Worm (Caenorhabditis elegans) whole organism, L4/young adult: ENCODE measurements around the gene F14F3.4.

Source experiments
- W03F9.2 ChIP-seq: fragments of 150-350 bp; optimal IDR thresholded peaks from 2 replicates; lab custom pipeline; 2014; ENCODE audit warnings: missing biosample characterization, missing genetic modification characterization
- dao-5 ChIP-seq: sonication (generic microtip); optimal IDR thresholded peaks from 2 replicates; lab custom pipeline; 2016; ENCODE audit warnings: missing genotype, missing genetic modification characterization, moderate library complexity, missing compliant biosample characterization
- him-1 ChIP-seq: sonication (generic microtip); optimal IDR thresholded peaks from 2 replicates; lab custom pipeline; 2016; ENCODE audit warnings: missing genotype, missing genetic modification reagents, missing genetic modification characterization, missing compliant biosample characterization

F14F3.4 gene

DNA sequence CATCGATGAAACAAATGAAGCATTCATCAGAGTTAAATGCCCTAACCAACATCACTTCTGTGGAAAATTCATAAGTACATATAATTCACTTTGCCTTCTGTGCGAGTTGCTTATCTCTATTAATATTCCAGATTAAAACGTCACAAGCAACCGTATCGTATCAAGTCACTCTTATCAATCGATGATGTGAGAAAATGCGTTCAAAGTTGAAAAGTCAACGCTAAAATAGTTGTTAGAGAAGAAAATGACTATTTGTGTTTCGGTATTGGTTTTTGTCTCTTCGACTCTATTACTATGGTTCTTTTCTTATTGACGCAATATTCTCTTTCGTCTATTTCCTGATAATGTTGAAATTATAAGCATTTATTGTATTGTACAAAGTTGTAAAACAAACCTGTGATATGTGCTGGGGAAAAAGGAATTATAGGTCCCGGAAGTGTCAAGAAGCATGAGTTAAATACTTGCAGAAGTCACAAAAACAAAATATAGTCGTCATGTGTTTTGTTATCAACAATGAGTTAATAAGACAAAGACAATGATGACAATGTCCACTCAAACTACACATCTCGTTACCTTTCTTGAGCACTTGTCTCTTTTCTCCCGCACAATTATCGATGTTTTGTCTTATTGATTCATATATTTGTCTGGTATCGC is 11.1 kb upstream of the F14F3.4 start:
- TF ChIP-seq dao-5 (tag; lab: Kevin White, UChicago) (no peak), W03F9.2 (no peak), him-1 (tag; lab: Kevin White, UChicago) (no peak)

DNA sequence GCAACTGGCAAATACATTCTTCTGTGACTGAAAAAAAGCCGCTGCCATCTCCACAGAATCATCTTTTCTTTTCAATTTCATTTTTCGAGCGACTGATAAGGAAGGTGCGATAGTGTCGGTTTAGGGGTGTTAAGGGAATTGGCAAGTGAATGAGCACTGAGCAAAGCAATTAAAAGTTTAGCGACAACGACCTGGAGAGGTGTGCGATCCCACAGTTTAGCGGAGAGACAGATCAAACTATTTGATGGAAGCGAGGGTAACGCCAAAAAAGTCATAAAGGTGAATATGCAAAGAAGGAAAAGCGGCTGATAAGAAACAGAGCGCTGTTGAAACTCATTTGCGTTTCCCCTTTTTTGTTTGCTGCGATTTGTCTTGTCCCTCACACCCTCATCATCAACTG is 7.8 kb upstream of the F14F3.4 start, which contains the start of the genes F14F3.5 and slcf-1:
TSS of gene F14F3.5 (minus strand) at position 234 of the 400 bp plus-strand sequence.
TSS of gene slcf-1 (plus strand) at position 302 of the 400 bp plus-strand sequence.
- TF ChIP-seq him-1 (tag; lab: Kevin White, UChicago), result no peak
- no peak for TF ChIP-seq dao-5 (tag; lab: Kevin White, UChicago)

DNA sequence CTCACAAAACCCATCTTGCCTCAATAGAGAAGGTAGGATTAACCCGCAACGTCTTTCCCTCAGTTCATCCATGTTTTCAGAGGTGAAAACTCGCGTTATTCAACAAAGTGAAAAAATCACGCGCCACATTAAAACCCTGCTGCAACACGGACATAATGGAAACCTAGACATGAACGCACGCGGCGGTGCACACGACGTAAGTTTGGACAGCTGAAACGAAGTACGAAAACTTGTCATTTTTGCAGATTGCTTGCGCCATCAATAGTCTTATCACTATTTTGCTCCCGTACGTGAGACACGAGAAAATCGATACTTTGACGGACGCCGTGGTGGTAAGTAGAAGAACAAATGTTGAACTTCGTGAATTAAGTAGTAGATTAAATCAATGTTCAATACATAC is 6.2 kb upstream of the F14F3.4 start:
- TF ChIP-seq dao-5 (tag; lab: Kevin White, UChicago), result no peak
- TF ChIP-seq W03F9.2, result no peak
- no peak for TF ChIP-seq him-1 (tag; lab: Kevin White, UChicago)

DNA sequence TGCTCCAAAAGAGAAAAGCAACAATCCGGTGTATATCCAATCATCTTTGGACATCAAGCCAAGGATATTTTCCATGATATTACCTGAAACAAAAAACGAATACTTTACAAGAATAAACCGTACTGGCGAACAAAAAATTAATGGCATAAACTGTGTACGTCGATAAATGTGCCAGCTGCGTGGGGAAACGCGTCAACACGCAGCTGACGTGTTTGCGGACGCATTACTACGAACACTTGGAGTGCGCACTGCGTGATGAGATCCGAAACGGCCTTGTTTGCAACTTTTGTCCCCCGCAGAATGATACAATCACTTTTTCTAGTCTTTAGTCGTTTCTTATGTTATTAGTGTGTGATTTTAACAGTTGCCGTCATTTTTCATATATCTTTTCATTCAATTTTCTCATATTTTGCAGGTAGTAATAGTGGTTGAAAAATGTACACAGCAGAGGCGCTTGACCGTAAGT is 3.3 kb upstream of the F14F3.4 start, which contains the start of the genes mboa-7 and git-1:
TSS of gene mboa-7 (minus strand) at position 83 of the 466 bp plus-strand sequence.
TSS of gene git-1 (plus strand) at position 416 of the 466 bp plus-strand sequence.
- TF ChIP-seq W03F9.2 (no peak), dao-5 (tag; lab: Kevin White, UChicago) (no peak), him-1 (tag; lab: Kevin White, UChicago) (no peak)

DNA sequence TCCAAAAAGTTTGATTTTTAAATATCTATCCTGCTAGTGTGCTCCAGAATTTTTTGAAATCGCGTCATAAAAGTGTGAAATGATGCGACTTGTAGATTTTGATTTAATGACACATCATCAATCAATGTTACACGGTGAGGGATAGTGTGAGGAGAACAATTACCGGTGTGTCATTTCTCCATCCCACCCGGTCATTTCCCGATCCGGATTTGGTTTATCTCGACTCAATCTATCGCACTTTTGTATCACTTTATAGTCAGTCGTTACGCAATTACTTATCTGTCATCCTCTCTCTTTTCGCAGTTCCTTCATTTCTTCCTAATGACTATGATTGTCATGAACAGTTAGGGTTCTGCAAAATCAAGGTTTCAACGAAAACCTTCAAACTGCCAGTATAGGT is 1.0 kb downstream of the F14F3.4 start:
- no peak for TF ChIP-seq him-1 (tag; lab: Kevin White, UChicago)
- no peak for TF ChIP-seq W03F9.2
- no peak for TF ChIP-seq dao-5 (tag; lab: Kevin White, UChicago)

DNA sequence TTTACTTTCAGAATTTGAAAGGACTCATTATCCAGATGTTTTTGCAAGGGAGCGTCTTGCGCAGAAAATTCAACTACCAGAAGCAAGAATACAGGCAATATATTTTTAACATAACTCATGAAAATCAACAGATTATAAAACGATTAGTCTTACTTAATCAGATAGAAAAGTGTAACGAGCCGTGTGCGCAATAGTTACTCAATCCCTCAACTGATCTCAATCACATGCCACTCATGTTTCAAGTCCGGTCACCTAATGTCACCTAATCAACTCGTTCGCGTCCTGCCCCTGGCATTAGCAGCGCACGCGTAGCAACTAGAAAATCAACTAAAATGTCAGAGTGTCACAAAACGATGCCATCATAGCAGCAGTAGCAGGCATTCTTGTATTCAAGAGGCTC is 4.7 kb downstream of the F14F3.4 start:
- no peak for TF ChIP-seq him-1 (tag; lab: Kevin White, UChicago)
- no peak for TF ChIP-seq dao-5 (tag; lab: Kevin White, UChicago)
- TF ChIP-seq W03F9.2, result no peak

DNA sequence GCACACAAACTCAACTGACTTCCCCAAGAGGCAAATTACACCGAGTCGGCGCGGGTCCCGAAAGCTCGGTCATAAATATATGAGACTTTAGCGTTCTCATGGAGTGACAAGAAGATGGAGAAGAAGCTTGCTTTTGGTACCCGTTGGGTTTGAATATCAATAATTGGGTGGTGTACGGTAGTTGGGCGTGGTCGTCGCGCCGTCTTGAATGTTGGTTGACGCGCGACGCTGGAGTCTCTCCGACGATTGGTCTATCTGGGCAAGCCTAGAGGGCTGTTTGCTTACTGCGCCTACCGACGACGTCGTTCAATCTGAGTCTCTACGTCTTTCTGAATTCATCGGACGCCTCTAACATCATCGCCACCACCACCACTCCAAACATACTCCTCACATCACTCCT is 6.4 kb downstream of the F14F3.4 start:
- TF ChIP-seq dao-5 (tag; lab: Kevin White, UChicago) (no peak), W03F9.2 (no peak), him-1 (tag; lab: Kevin White, UChicago) (no peak)

DNA sequence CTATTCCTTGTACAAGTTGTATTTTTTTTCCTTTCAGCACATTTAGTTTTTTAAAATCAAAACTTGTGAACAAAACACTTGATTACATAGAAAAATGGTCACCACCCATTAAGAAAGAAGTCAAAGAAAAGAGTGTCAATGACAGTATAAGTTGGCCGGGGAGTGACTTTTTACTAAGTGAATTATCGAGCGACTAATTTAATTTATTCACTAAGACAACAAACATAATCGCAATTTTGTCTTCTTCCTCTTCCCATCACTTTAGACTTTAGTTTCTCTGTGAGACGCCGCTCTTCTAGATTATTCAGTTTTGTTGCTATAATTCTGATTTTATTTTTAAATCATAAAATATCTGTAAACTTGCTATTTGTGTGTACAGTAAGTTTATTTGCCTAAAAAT is 7.2 kb downstream of the F14F3.4 start:
- TF ChIP-seq W03F9.2 (no peak), him-1 (tag; lab: Kevin White, UChicago) (no peak), dao-5 (tag; lab: Kevin White, UChicago) (no peak)

DNA sequence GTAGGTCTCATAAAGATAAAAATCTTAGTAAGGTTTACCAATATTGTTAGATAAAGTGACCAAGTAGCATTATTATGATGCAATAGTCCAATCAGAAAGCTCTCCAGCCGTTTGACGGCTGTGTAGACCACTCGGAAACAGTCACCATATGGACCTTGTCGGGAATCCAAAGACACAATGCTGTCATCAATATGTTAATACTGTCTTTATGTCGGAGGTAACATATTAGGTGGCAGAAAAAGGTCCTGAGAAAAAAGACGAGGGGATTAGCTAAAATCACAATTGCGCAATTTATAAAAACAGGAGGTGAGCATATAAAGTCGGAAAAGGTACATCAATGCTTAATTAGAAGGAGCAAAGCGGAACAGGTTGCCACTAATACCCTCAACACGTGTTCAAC is 13.2 kb downstream of the F14F3.4 start:
- TF ChIP-seq W03F9.2, result no peak
- TF ChIP-seq him-1 (tag; lab: Kevin White, UChicago), result no peak
- no peak for TF ChIP-seq dao-5 (tag; lab: Kevin White, UChicago)

DNA sequence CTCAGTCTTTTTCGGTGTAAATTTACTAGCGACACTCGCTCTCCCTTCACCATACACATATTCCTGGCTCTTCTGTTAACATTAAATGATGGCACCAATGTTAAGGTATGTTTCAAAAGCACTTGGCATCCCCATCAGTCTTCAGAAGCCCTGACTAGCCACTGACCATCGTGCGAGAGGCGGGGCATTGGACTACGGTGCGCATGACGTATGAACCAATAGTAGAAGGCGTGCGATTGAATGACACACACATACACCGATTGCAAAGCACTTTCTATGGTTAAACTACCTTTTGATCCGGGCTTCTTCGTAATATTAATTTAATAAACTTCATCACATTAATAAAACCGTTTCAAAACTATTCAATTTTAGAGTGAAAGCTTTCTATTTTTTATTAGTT is 16.0 kb downstream of the F14F3.4 start:
- TF ChIP-seq dao-5 (tag; lab: Kevin White, UChicago), result no peak
- no peak for TF ChIP-seq him-1 (tag; lab: Kevin White, UChicago)
- TF ChIP-seq W03F9.2, result no peak

DNA sequence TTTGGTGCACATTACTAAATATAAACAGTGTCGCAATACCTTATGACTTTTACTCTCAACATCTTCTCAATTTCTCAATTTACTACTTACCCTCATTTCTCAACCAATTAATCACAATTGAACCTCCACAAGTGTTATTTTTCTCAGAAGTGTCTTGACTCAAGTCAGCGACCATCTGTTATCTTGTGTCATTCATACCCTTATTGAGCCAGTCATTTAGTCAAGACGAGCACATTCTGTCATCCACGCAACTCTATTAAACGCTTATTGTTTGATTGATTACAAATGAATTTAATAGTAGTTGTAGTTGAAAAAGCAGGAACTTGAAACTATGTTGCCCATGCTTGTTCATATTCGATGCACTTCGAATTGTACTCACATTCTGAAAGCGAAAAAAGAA is 17.8 kb downstream of the F14F3.4 start:
- TF ChIP-seq him-1 (tag; lab: Kevin White, UChicago) (no peak), dao-5 (tag; lab: Kevin White, UChicago) (no peak)

DNA sequence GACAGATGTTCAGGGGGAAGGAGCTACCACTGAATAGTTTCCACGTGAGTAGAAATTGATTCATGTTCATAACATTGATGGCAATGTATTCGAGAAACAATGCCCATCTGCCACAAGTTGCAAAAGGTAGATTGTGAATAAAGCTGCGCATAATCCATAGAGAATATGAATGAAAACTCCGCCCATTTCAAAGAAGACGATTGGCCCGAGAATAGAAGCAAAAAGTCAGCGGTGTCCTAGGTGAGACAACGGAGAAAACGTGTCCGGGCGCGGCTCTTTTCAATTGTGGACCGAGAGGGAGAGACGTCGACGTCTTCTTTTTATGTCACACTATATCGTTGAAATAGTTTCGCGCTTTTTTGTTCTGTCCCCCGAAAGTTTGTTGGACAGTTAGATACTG is 21.6 kb downstream of the F14F3.4 start, which contains the start of gene vab-3:
TSS of gene vab-3 (plus strand) at position 301 of the 400 bp plus-strand sequence.
- no peak for TF ChIP-seq W03F9.2
- TF ChIP-seq dao-5 (tag; lab: Kevin White, UChicago), result no peak
- no peak for TF ChIP-seq him-1 (tag; lab: Kevin White, UChicago)

DNA sequence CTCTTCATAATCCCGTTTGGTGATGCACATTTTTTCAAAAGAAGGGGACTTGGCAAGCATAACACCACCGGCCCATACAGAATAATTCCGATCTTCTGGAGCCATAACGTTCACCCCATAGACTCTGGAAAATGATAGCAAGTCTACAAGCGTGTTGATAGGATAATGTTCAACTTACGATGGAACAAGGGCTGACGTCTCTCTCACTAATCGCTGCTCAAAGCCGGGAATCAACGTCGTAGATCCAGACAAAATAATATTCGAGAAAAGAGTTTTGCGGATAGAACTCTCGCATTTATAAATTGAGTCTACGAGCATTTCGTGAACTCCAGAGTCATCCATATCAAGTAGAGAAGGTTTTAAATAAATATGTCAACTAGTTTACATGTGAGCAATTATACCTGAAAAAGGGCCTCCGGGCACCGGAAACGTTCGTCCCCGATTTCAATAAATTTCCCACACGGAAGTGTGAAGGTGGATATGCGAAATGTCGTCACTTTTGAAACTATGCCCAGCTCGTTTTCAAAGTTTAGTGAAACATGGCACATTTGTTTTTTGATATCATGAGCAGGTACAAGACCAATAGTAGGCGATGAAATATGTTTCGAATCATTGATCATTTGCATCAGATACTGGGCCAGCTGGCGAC is 29.2 kb downstream of the F14F3.4 start:
- no peak for TF ChIP-seq him-1 (tag; lab: Kevin White, UChicago)
- no peak for TF ChIP-seq W03F9.2

DNA sequence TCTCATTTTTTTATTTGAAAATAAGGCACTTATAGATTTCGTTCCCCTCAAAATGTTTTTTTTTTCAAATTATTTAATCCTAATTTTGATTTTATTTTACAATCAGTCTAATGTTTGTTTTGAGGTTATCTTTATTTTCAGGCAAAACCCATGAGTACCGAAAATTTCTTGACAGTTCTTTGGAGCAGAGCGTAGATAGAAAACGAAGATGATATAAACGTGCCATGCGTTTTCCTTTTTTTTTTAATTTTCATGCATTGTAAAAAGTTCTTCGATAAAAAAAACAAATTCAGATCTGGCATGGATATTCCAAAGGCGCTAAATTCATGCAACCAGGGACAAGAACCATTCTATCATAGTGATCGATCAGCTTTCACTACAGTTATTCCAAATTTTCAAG is 30.2 kb downstream of the F14F3.4 start, which contains the start of gene C33D3.5:
TSS of gene C33D3.5 (plus strand) at position 301 of the 400 bp plus-strand sequence.
- TF ChIP-seq him-1 (tag; lab: Kevin White, UChicago) (no peak), W03F9.2 (no peak), dao-5 (tag; lab: Kevin White, UChicago) (no peak)
